Worm (Caenorhabditis elegans): ENCODE results near the gene rpt-6.

Gene rpt-6

ce11 chrIII:12366989-12367557 lies 3.2 kb upstream of the rpt-6 start, which contains the start of gene Y75B8A.33:
Gene Y75B8A.33, minus strand, starts transcription at chrIII:12367373.
- TF ChIP-seq aly-1 (tag; optimal IDR thresholded peaks at IDR 0.05) = no peak
- no peak for TF ChIP-seq hnd-1 (tag; optimal IDR thresholded peaks at IDR 0.05)
- TF ChIP-seq tbx-37 (GFP tag; conservative IDR thresholded peaks at IDR 0.05) = no peak
- peak; percentile 39; the same call in 1 of the 2 replicates for TF ChIP-seq pes-1 (GFP tag; IDR thresholded peaks at IDR 0.05)
- no peak for TF ChIP-seq ama-1 (optimal IDR thresholded peaks at IDR 0.05)
- TF ChIP-seq scrt-1 (GFP tag; IDR thresholded peaks at IDR 0.05) = no peak
- TF ChIP-seq B0310.2 (tag; optimal IDR thresholded peaks at IDR 0.05) = no peak
- no peak for TF ChIP-seq sea-1 (GFP tag; conservative IDR thresholded peaks at IDR 0.05)

- no peak for TF ChIP-seq ceh-36 (tag; optimal IDR thresholded peaks at IDR 0.05)
- TF ChIP-seq tbx-37 (GFP tag; conservative IDR thresholded peaks at IDR 0.05) = no peak
- TF ChIP-seq ama-1 (optimal IDR thresholded peaks at IDR 0.05) = no peak
- TF ChIP-seq aly-1 (tag; optimal IDR thresholded peaks at IDR 0.05) = no peak
- TF ChIP-seq hmbx-1 (tag; optimal IDR thresholded peaks at IDR 0.05) = no peak
- no peak for TF ChIP-seq hnd-1 (tag; optimal IDR thresholded peaks at IDR 0.05)
- no peak for TF ChIP-seq tbx-11 (GFP tag; IDR thresholded peaks at IDR 0.05)
- no peak for TF ChIP-seq ceh-13 (GFP tag; optimal IDR thresholded peaks at IDR 0.05)
- no peak for TF ChIP-seq hmg-4 (GFP tag; optimal IDR thresholded peaks at IDR 0.05)
These were observed 2.4 kb upstream of the rpt-6 start for ce11 chrIII:12367891-12368290.

ce11 chrIII:12368462-12369306 lies 1.6 kb upstream of the rpt-6 start, which contains the start of gene his-72:
Gene his-72, minus strand, starts transcription at chrIII:12369050.
- TF ChIP-seq tbx-37 (GFP tag; conservative IDR thresholded peaks at IDR 0.05) (no peak), hmg-4 (GFP tag; optimal IDR thresholded peaks at IDR 0.05) (peak; percentile 55), hnd-1 (tag; optimal IDR thresholded peaks at IDR 0.05) (no peak), ets-7 (tag; optimal IDR thresholded peaks at IDR 0.05) (no peak), hmbx-1 (tag; optimal IDR thresholded peaks at IDR 0.05) (no peak), tbx-11 (GFP tag; IDR thresholded peaks at IDR 0.05) (no peak), sea-1 (GFP tag; conservative IDR thresholded peaks at IDR 0.05) (no peak), ceh-13 (GFP tag; optimal IDR thresholded peaks at IDR 0.05) (no peak), pes-1 (GFP tag; IDR thresholded peaks at IDR 0.05) (peak; percentile 57; the same call in 1 of the 2 replicates), ceh-36 (tag; optimal IDR thresholded peaks at IDR 0.05) (peak; percentile 16), scrt-1 (GFP tag; IDR thresholded peaks at IDR 0.05) (no peak), tra-4 (tag; optimal IDR thresholded peaks at IDR 0.05) (no peak), aly-1 (tag; optimal IDR thresholded peaks at IDR 0.05) (no peak), flt-1 (GFP tag; IDR thresholded peaks at IDR 0.05) (no peak), B0310.2 (tag; optimal IDR thresholded peaks at IDR 0.05) (peak; percentile 45), F13C5.2 (tag; optimal IDR thresholded peaks at IDR 0.05) (peak; percentile 14), ama-1 (optimal IDR thresholded peaks at IDR 0.05) (peak; percentile 97)

- no peak for TF ChIP-seq scrt-1 (GFP tag; IDR thresholded peaks at IDR 0.05)
- no peak for TF ChIP-seq pes-1 (GFP tag; IDR thresholded peaks at IDR 0.05)
- TF ChIP-seq aly-1 (tag; optimal IDR thresholded peaks at IDR 0.05) = no peak
- TF ChIP-seq ceh-36 (tag; optimal IDR thresholded peaks at IDR 0.05) = no peak
- no peak for TF ChIP-seq ceh-13 (GFP tag; optimal IDR thresholded peaks at IDR 0.05)
- no peak for TF ChIP-seq B0310.2 (tag; optimal IDR thresholded peaks at IDR 0.05)
- TF ChIP-seq ama-1 (optimal IDR thresholded peaks at IDR 0.05) = no peak
- no peak for TF ChIP-seq sea-1 (GFP tag; conservative IDR thresholded peaks at IDR 0.05)
- TF ChIP-seq tbx-37 (GFP tag; conservative IDR thresholded peaks at IDR 0.05) = no peak
- TF ChIP-seq hmg-4 (GFP tag; optimal IDR thresholded peaks at IDR 0.05) = no peak
- TF ChIP-seq hnd-1 (tag; optimal IDR thresholded peaks at IDR 0.05) = no peak
- TF ChIP-seq tbx-11 (GFP tag; IDR thresholded peaks at IDR 0.05) = no peak
- TF ChIP-seq flt-1 (GFP tag; IDR thresholded peaks at IDR 0.05) = no peak
These were observed 780 bp upstream of the rpt-6 start for ce11 chrIII:12369476-12369875.

ce11 chrIII:12372080-12373065 lies 2.1 kb downstream of the rpt-6 start:
- no peak for TF ChIP-seq scrt-1 (GFP tag; IDR thresholded peaks at IDR 0.05)
- no peak for TF ChIP-seq ama-1 (optimal IDR thresholded peaks at IDR 0.05)
- TF ChIP-seq F13C5.2 (tag; optimal IDR thresholded peaks at IDR 0.05) = no peak
- no peak for TF ChIP-seq ceh-36 (tag; optimal IDR thresholded peaks at IDR 0.05)
- no peak for TF ChIP-seq tbx-37 (GFP tag; conservative IDR thresholded peaks at IDR 0.05)
- TF ChIP-seq pes-1 (GFP tag; IDR thresholded peaks at IDR 0.05) = no peak
- no peak for TF ChIP-seq sea-1 (GFP tag; conservative IDR thresholded peaks at IDR 0.05)
- TF ChIP-seq ceh-13 (GFP tag; optimal IDR thresholded peaks at IDR 0.05) = no peak
- no peak for TF ChIP-seq ets-7 (tag; optimal IDR thresholded peaks at IDR 0.05)
- no peak for TF ChIP-seq flt-1 (GFP tag; IDR thresholded peaks at IDR 0.05)
- no peak for TF ChIP-seq aly-1 (tag; optimal IDR thresholded peaks at IDR 0.05)
- no peak for TF ChIP-seq hmbx-1 (tag; optimal IDR thresholded peaks at IDR 0.05)
- TF ChIP-seq hmg-4 (GFP tag; optimal IDR thresholded peaks at IDR 0.05) = no peak
- no peak for TF ChIP-seq B0310.2 (tag; optimal IDR thresholded peaks at IDR 0.05)
- no peak for TF ChIP-seq tra-4 (tag; optimal IDR thresholded peaks at IDR 0.05)
- no peak for TF ChIP-seq tbx-11 (GFP tag; IDR thresholded peaks at IDR 0.05)
- no peak for TF ChIP-seq hnd-1 (tag; optimal IDR thresholded peaks at IDR 0.05)

ce11 chrIII:12373306-12373705 lies 3.0 kb downstream of the rpt-6 start:
- TF ChIP-seq ets-7 (tag; optimal IDR thresholded peaks at IDR 0.05) (no peak), hnd-1 (tag; optimal IDR thresholded peaks at IDR 0.05) (no peak), hmbx-1 (tag; optimal IDR thresholded peaks at IDR 0.05) (no peak), sea-1 (GFP tag; conservative IDR thresholded peaks at IDR 0.05) (no peak), tbx-37 (GFP tag; conservative IDR thresholded peaks at IDR 0.05) (no peak), ama-1 (optimal IDR thresholded peaks at IDR 0.05) (no peak), B0310.2 (tag; optimal IDR thresholded peaks at IDR 0.05) (no peak), ceh-13 (GFP tag; optimal IDR thresholded peaks at IDR 0.05) (no peak), F13C5.2 (tag; optimal IDR thresholded peaks at IDR 0.05) (no peak), ceh-36 (tag; optimal IDR thresholded peaks at IDR 0.05) (no peak), scrt-1 (GFP tag; IDR thresholded peaks at IDR 0.05) (no peak), tbx-11 (GFP tag; IDR thresholded peaks at IDR 0.05) (no peak), flt-1 (GFP tag; IDR thresholded peaks at IDR 0.05) (no peak), aly-1 (tag; optimal IDR thresholded peaks at IDR 0.05) (no peak), tra-4 (tag; optimal IDR thresholded peaks at IDR 0.05) (no peak), hmg-4 (GFP tag; optimal IDR thresholded peaks at IDR 0.05) (no peak)

All from whole organism, early embryonic.